Worm (Caenorhabditis elegans) whole organism, mixed stage, embryonic: ENCODE measurements around the gene chst-1.

Experiments
- M03D4.4 ChIP-seq: sonication (generic microtip); optimal IDR thresholded peaks from 2 replicates; lab custom pipeline; 2017; ENCODE audit warnings: mild to moderate bottlenecking, missing genetic modification characterization, missing compliant biosample characterization
- bed-3 ChIP-seq: fragments of 200-800 bp; sonication (Bioruptor generic); optimal IDR thresholded peaks from 3 replicates; lab custom pipeline; 2018; ENCODE audit warnings: mild to moderate bottlenecking, missing genetic modification characterization, moderate library complexity, missing compliant biosample characterization
- blmp-1 ChIP-seq: fragments of 150-350 bp; optimal IDR thresholded peaks from 2 replicates; lab custom pipeline; 2014; ENCODE audit warnings: missing biosample characterization, missing genetic modification characterization
- ceh-39 ChIP-seq: fragments of 150-350 bp; optimal IDR thresholded peaks from 2 replicates; lab custom pipeline; 2014; ENCODE audit warnings: missing biosample characterization, missing genetic modification characterization
- ceh-43 ChIP-seq: fragments of 200-800 bp; sonication (Bioruptor generic); optimal IDR thresholded peaks from 2 replicates; lab custom pipeline; 2018; ENCODE audit warnings: mild to moderate bottlenecking, missing genetic modification characterization, moderate library complexity, missing compliant biosample characterization
- ceh-83 ChIP-seq: fragments of 200-800 bp; sonication (Bioruptor generic); optimal IDR thresholded peaks from 2 replicates; lab custom pipeline; 2018; ENCODE audit warnings: mild to moderate bottlenecking, missing genetic modification characterization, missing compliant biosample characterization
- ces-1 ChIP-seq: fragments of 150-350 bp; optimal IDR thresholded peaks from 2 replicates; lab custom pipeline; 2014; ENCODE audit warnings: missing biosample characterization, missing genetic modification reagents, missing genetic modification characterization
- cnd-1 ChIP-seq: fragments of 200-800 bp; sonication (Bioruptor generic); optimal IDR thresholded peaks from 2 replicates; lab custom pipeline; 2018; ENCODE audit warnings: mild to moderate bottlenecking, missing genetic modification characterization, missing compliant biosample characterization
- drap-1 ChIP-seq: fragments of 200-800 bp; sonication (Bioruptor generic); optimal IDR thresholded peaks from 3 replicates; lab custom pipeline; 2018; ENCODE audit warnings: mild to moderate bottlenecking, missing genetic modification characterization, missing compliant biosample characterization
- elt-1 ChIP-seq: sonication (generic microtip); optimal IDR thresholded peaks from 2 replicates; lab custom pipeline; 2017; ENCODE audit warnings: missing genetic modification characterization, mild to moderate bottlenecking, missing compliant biosample characterization, antibody characterized with exemption, moderate library complexity, borderline replicate concordance; ENCODE audit not compliant: insufficient read depth
- elt-3 ChIP-seq: fragments of 150-350 bp; optimal IDR thresholded peaks from 2 replicates; lab custom pipeline; 2014; ENCODE audit warnings: missing biosample characterization, missing genetic modification characterization
- flh-1 ChIP-seq: fragments of 200-800 bp; sonication (Bioruptor generic); optimal IDR thresholded peaks from 2 replicates; lab custom pipeline; 2018; ENCODE audit warnings: mild to moderate bottlenecking, missing genetic modification characterization, moderate library complexity, missing compliant biosample characterization
- ham-2 ChIP-seq: fragments of 200-800 bp; sonication (Bioruptor generic); optimal IDR thresholded peaks from 2 replicates; lab custom pipeline; 2018; ENCODE audit warnings: mild to moderate bottlenecking, missing genetic modification characterization, missing compliant biosample characterization
- hlh-1 ChIP-seq: fragments of 150-350 bp; optimal IDR thresholded peaks from 2 replicates; lab custom pipeline; 2014; ENCODE audit warnings: missing biosample characterization, missing genetic modification reagents, missing genetic modification characterization
- lin-13 ChIP-seq: fragments of 150-350 bp; optimal IDR thresholded peaks from 2 replicates; lab custom pipeline; 2014; ENCODE audit warnings: missing biosample characterization, missing genetic modification characterization
- lin-32 ChIP-seq: fragments of 200-800 bp; sonication (Bioruptor generic); optimal IDR thresholded peaks from 2 replicates; lab custom pipeline; 2018; ENCODE audit warnings: mild to moderate bottlenecking, missing genetic modification characterization, missing compliant biosample characterization
- lsy-2 ChIP-seq: fragments of 150-350 bp; optimal IDR thresholded peaks from 2 replicates; lab custom pipeline; 2014; ENCODE audit warnings: missing biosample characterization, missing genetic modification characterization
- mab-5 ChIP-seq: fragments of 150-350 bp; optimal IDR thresholded peaks from 2 replicates; lab custom pipeline; 2014; ENCODE audit warnings: missing biosample characterization, missing genetic modification characterization
- mep-1 ChIP-seq: fragments of 150-350 bp; optimal IDR thresholded peaks from 2 replicates; lab custom pipeline; 2017; ENCODE audit warnings: missing biosample characterization, missing genetic modification reagents, missing genetic modification characterization, inconsistent platforms
- mls-2 ChIP-seq: sonication (generic microtip); optimal IDR thresholded peaks from 2 replicates; lab custom pipeline; 2016; ENCODE audit warnings: mild to moderate bottlenecking, missing genetic modification characterization, moderate library complexity, missing compliant biosample characterization
- nhr-2 ChIP-seq: fragments of 150-350 bp; optimal IDR thresholded peaks from 2 replicates; lab custom pipeline; 2014; ENCODE audit warnings: missing biosample characterization, missing genetic modification characterization
- nhr-237 ChIP-seq: fragments of 150-350 bp; optimal IDR thresholded peaks from 2 replicates; lab custom pipeline; 2014; ENCODE audit warnings: missing biosample characterization, missing genetic modification characterization
- nhr-76 ChIP-seq: sonication (generic microtip); optimal IDR thresholded peaks from 2 replicates; lab custom pipeline; 2017; ENCODE audit warnings: missing biosample characterization, missing genetic modification characterization
- pha-4 ChIP-seq: fragments of 150-350 bp; optimal IDR thresholded peaks from 2 replicates; lab custom pipeline; 2018; ENCODE audit warnings: missing biosample characterization, missing genetic modification reagents, missing genetic modification characterization
- sem-2 ChIP-seq: fragments of 200-800 bp; sonication (Bioruptor generic); optimal IDR thresholded peaks from 2 replicates; lab custom pipeline; 2018; ENCODE audit warnings: mild to moderate bottlenecking, missing genetic modification characterization, missing compliant biosample characterization
- snpc-4 ChIP-seq: fragments of 150-350 bp; optimal IDR thresholded peaks from 2 replicates; lab custom pipeline; 2014; ENCODE audit warnings: missing biosample characterization, missing genetic modification characterization
- sptf-1 ChIP-seq: sonication (generic microtip); optimal IDR thresholded peaks from 2 replicates; lab custom pipeline; 2017; ENCODE audit warnings: mild to moderate bottlenecking, missing genetic modification characterization, moderate library complexity, missing compliant biosample characterization
- tbx-8 ChIP-seq: fragments of 200-800 bp; sonication (Bioruptor generic); optimal IDR thresholded peaks from 2 replicates; lab custom pipeline; 2018; ENCODE audit warnings: mild to moderate bottlenecking, missing genetic modification characterization, moderate library complexity, missing compliant biosample characterization
- unc-120 ChIP-seq: sonication (generic microtip); optimal IDR thresholded peaks from 2 replicates; lab custom pipeline; 2017; ENCODE audit warnings: missing genetic modification characterization, missing compliant biosample characterization; ENCODE audit not compliant: poor library complexity, severe bottlenecking
- unc-39 ChIP-seq: fragments of 150-350 bp; optimal IDR thresholded peaks from 2 replicates; lab custom pipeline; 2014; ENCODE audit warnings: missing biosample characterization, missing genetic modification characterization
- unc-62 ChIP-seq: fragments of 150-350 bp; optimal IDR thresholded peaks from 2 replicates; lab custom pipeline; 2014; ENCODE audit warnings: missing biosample characterization, missing genetic modification reagents, missing genetic modification characterization
- zip-8 ChIP-seq: fragments of 150-350 bp; optimal IDR thresholded peaks from 2 replicates; lab custom pipeline; 2014; ENCODE audit warnings: missing biosample characterization, missing genetic modification characterization
- ztf-11 ChIP-seq: fragments of 150-350 bp; optimal IDR thresholded peaks from 2 replicates; lab custom pipeline; 2014; ENCODE audit warnings: missing biosample characterization, missing genetic modification characterization

chst-1 gene

DNA sequence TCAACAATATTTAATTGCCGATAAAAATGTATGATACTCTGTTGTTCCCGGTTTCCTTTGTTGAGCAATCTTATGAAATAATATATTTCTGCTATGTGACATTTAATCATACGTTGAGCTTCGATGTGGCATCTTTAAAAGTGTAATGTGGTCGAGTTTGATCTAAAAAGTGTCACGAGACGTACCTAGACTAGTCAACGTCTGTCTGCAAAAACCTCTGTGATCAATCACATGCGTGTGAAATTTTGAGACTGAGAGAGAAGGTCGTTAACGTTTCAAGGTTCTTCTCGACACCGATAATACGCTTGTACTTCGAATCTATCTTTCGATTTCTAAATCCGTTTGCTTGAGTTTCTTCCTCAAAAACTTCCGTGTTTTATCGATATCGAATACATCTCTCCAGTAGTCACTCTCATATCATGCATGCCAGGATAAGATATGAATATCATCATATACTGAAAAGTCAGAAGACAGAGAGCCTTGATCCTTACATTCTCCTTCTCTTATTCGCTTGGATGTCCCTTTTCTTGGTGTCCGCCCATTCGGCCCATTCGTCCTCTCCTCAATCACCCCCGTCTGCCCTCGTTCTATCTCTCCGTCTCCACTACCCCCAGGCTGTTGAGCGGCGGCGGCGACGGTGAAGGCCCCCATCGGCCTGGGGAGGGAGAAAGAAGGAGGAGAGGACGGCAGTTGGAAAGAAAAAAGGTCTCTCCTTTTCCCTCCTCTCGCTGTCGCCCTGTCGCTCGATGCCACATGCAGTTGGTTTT lies 21.7 kb upstream of the chst-1 start:
- no peak for TF ChIP-seq pha-4 (tag; lab: Kevin White, UChicago)
- TF ChIP-seq nhr-76 (tag; lab: Kevin White, UChicago), result no peak
- TF ChIP-seq elt-1, result no peak
- no peak for TF ChIP-seq unc-39 (tag; lab: Kevin White, UChicago)
- TF ChIP-seq M03D4.4 (tag; lab: Kevin White, UChicago), result peak; percentile 46
- TF ChIP-seq bed-3 (GFP tag; lab: Kevin White, UChicago), result no peak
- TF ChIP-seq sem-2 (GFP tag; lab: Kevin White, UChicago), result peak; percentile 34
- peak; percentile 9 for TF ChIP-seq lin-32 (GFP tag; lab: Kevin White, UChicago)
- TF ChIP-seq snpc-4 (tag; lab: Kevin White, UChicago), result no peak
- TF ChIP-seq ces-1 (GFP tag; lab: Kevin White, UChicago), result no peak
- TF ChIP-seq hlh-1 (tag; lab: Kevin White, UChicago), result peak; percentile 22
- peak; percentile 66 for TF ChIP-seq mls-2 (tag; lab: Kevin White, UChicago)
- peak; percentile 89 for TF ChIP-seq unc-120 (tag; lab: Kevin White, UChicago)
- peak; percentile 66 for TF ChIP-seq ham-2 (GFP tag; lab: Kevin White, UChicago)
- no peak for TF ChIP-seq unc-62 (GFP tag; lab: Kevin White, UChicago)
- TF ChIP-seq zip-8 (tag; lab: Kevin White, UChicago), result no peak
- peak; percentile 61 for TF ChIP-seq mep-1 (tag; lab: Kevin White, UChicago)
- TF ChIP-seq flh-1, result no peak
- TF ChIP-seq ceh-43 (GFP tag; lab: Kevin White, UChicago), result no peak
- TF ChIP-seq ztf-11 (tag; lab: Kevin White, UChicago), result no peak
- no peak for TF ChIP-seq elt-3 (tag; lab: Kevin White, UChicago)
- peak; percentile 17 for TF ChIP-seq lsy-2 (tag; lab: Kevin White, UChicago)
- peak; percentile 22 for TF ChIP-seq tbx-8
- TF ChIP-seq cnd-1, result peak; percentile 16
- no peak for TF ChIP-seq ceh-83 (GFP tag; lab: Kevin White, UChicago)
- peak; percentile 51 for TF ChIP-seq drap-1 (GFP tag; lab: Kevin White, UChicago)
- no peak for TF ChIP-seq nhr-2 (tag; lab: Kevin White, UChicago)
- TF ChIP-seq blmp-1 (tag; lab: Kevin White, UChicago), result no peak
- TF ChIP-seq lin-13 (tag; lab: Kevin White, UChicago), result no peak
- no peak for TF ChIP-seq nhr-237 (tag; lab: Kevin White, UChicago)
- peak; percentile 71 for TF ChIP-seq sptf-1 (tag; lab: Kevin White, UChicago)

DNA sequence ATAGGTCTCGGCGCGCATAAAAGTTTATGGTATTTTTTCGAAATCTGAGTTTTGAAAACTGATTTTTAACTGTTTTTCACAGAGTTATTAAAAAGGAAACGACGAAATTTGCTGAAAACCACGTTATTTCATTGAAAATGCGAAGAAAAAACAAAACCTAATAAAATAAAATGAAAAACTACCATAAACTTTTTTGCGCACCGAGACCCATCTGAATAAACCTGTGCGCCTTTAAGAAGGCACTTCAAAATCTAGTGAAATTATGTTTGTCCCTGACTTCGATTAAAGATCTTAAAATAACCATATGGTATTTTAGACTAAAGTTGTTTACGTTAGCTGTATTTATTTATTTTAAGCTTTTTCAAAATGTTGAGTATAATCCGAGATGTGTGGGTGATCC lies 21.0 kb upstream of the chst-1 start:
- no peak for TF ChIP-seq unc-62 (GFP tag; lab: Kevin White, UChicago)
- no peak for TF ChIP-seq mab-5 (tag; lab: Kevin White, UChicago)
- TF ChIP-seq ceh-43 (GFP tag; lab: Kevin White, UChicago), result no peak
- TF ChIP-seq hlh-1 (tag; lab: Kevin White, UChicago), result no peak
- TF ChIP-seq M03D4.4 (tag; lab: Kevin White, UChicago), result no peak
- no peak for TF ChIP-seq ceh-83 (GFP tag; lab: Kevin White, UChicago)
- no peak for TF ChIP-seq nhr-2 (tag; lab: Kevin White, UChicago)
- TF ChIP-seq ceh-39, result no peak
- no peak for TF ChIP-seq mls-2 (tag; lab: Kevin White, UChicago)
- TF ChIP-seq lsy-2 (tag; lab: Kevin White, UChicago), result no peak
- no peak for TF ChIP-seq mep-1 (tag; lab: Kevin White, UChicago)
- no peak for TF ChIP-seq nhr-237 (tag; lab: Kevin White, UChicago)
- TF ChIP-seq snpc-4 (tag; lab: Kevin White, UChicago), result no peak
- no peak for TF ChIP-seq nhr-76 (tag; lab: Kevin White, UChicago)
- no peak for TF ChIP-seq unc-120 (tag; lab: Kevin White, UChicago)
- TF ChIP-seq lin-32 (GFP tag; lab: Kevin White, UChicago), result no peak
- no peak for TF ChIP-seq ham-2 (GFP tag; lab: Kevin White, UChicago)
- no peak for TF ChIP-seq elt-3 (tag; lab: Kevin White, UChicago)
- no peak for TF ChIP-seq bed-3 (GFP tag; lab: Kevin White, UChicago)
- TF ChIP-seq, all 35 proteins: peak for 0

DNA sequence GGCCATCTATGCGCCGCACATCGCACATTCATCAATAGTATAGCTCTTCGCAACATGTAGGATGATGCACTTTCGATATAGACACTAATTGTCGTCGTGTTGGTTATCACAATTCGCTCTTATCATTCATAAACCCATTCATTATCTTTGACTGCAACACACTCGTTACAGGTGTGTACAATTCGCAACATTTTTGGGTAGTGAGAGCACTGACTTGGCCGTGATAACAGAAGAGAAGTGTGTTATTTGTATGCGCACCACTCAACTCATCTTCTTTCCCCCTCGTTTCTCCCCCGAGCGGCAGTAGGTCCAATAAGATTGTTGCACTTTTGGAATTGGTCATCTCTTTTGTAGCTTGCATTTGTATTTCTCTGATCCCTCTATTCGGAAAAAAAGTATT lies 20.5 kb upstream of the chst-1 start:
- no peak for TF ChIP-seq M03D4.4 (tag; lab: Kevin White, UChicago)
- TF ChIP-seq nhr-2 (tag; lab: Kevin White, UChicago), result peak; percentile 67
- no peak for TF ChIP-seq sem-2 (GFP tag; lab: Kevin White, UChicago)
- no peak for TF ChIP-seq zip-8 (tag; lab: Kevin White, UChicago)
